Worm (Caenorhabditis elegans) whole organism, L4 larva: ENCODE results near the gene ttr-43.

ENCODE experiments used
- F49E8.2 ChIP-seq: sonication (generic microtip); optimal IDR thresholded peaks from 2 replicates; lab custom pipeline; 2016; ENCODE audit warnings: missing compliant biosample characterization, mild to moderate bottlenecking, missing genetic modification characterization, borderline replicate concordance
- R02D3.7 ChIP-seq: fragments of 150-350 bp; sonication (generic microtip); optimal IDR thresholded peaks from 3 replicates; lab custom pipeline; 2014; ENCODE audit warnings: missing biosample characterization, missing genetic modification characterization
- T26A8.4 ChIP-seq: fragments of 200-800 bp; sonication (Bioruptor generic); IDR thresholded peaks from 2 replicates; pipeline ENCODE4 v1.3.6; 2022; ENCODE audit warnings: missing genetic modification characterization, missing compliant biosample characterization
- Y48G9A.11 ChIP-seq: fragments of 200-800 bp; sonication (Bioruptor generic); IDR thresholded peaks from 2 replicates; pipeline ENCODE4 v1.3.6; 2022; ENCODE audit warnings: missing genetic modification reagents, missing genetic modification characterization, missing compliant biosample characterization
- Y75B8A.6 ChIP-seq: fragments of 200-800 bp; sonication (Bioruptor generic); IDR thresholded peaks from 2 replicates; pipeline ENCODE4 v1.3.6; 2022; ENCODE audit warnings: missing genetic modification reagents, missing genetic modification characterization, missing compliant biosample characterization
- ZK546.5 ChIP-seq, 2 experiments: sonication (generic microtip); optimal IDR thresholded peaks; 2 replicates each; lab custom pipeline; 2017; ENCODE audit warnings: missing biosample characterization in 2 of 2, missing genetic modification characterization in 2 of 2
- aha-1 ChIP-seq: fragments of 150-350 bp; peaks from one replicate; lab custom pipeline; 2014; ENCODE audit warnings: missing biosample characterization, missing genetic modification characterization
- ceh-28 ChIP-seq: fragments of 150-350 bp; optimal IDR thresholded peaks from 2 replicates; lab custom pipeline; 2014; ENCODE audit warnings: missing biosample characterization, missing genetic modification reagents, missing genetic modification characterization
- ceh-32 ChIP-seq: sonication (generic microtip); optimal IDR thresholded peaks from 2 replicates; lab custom pipeline; 2016; ENCODE audit warnings: mild to moderate bottlenecking, missing genetic modification characterization, missing compliant biosample characterization; ENCODE audit not compliant: poor library complexity
- ceh-62 ChIP-seq: sonication (generic microtip); optimal IDR thresholded peaks from 2 replicates; lab custom pipeline; 2017; ENCODE audit warnings: missing biosample characterization, missing genetic modification characterization
- cey-2 ChIP-seq: sonication (generic microtip); optimal IDR thresholded peaks from 3 replicates; lab custom pipeline; 2017; ENCODE audit warnings: missing genetic modification characterization, mild to moderate bottlenecking, missing compliant biosample characterization, antibody characterized with exemption, borderline replicate concordance; ENCODE audit not compliant: insufficient read depth
- daf-12 ChIP-seq: fragments of 150-350 bp; optimal IDR thresholded peaks from 2 replicates; lab custom pipeline; 2014; ENCODE audit warnings: missing biosample characterization, missing genetic modification reagents, missing genetic modification characterization
- daf-16 ChIP-seq, 3 experiments: sonication (generic microtip); optimal IDR thresholded peaks; 2 replicates each; lab custom pipeline; 2016 to 2017; ENCODE audit warnings: missing genetic modification characterization in 3 of 3, missing genetic modification reagents in 3 of 3, mild to moderate bottlenecking in 2 of 3, missing compliant biosample characterization in 2 of 3, missing biosample characterization in 1 of 3, moderate library complexity in 1 of 3
- dmd-6 ChIP-seq: fragments of 200-800 bp; sonication (Bioruptor generic); IDR thresholded peaks from 2 replicates; pipeline ENCODE4 v1.3.6; 2022; ENCODE audit warnings: missing genetic modification reagents, missing genetic modification characterization, missing compliant biosample characterization
- dmd-8 ChIP-seq: fragments of 200-800 bp; sonication (Bioruptor generic); IDR thresholded peaks from 2 replicates; pipeline ENCODE4 v1.3.6; 2022; ENCODE audit warnings: missing genetic modification characterization, missing compliant biosample characterization
- dve-1 ChIP-seq: sonication (generic microtip); optimal IDR thresholded peaks from 2 replicates; lab custom pipeline; 2017; ENCODE audit warnings: antibody characterized with exemption, mild to moderate bottlenecking, missing genetic modification characterization, missing compliant biosample characterization; ENCODE audit not compliant: insufficient read depth
- egl-43 ChIP-seq: fragments of 200-800 bp; sonication (Bioruptor generic); IDR thresholded peaks from 2 replicates; pipeline ENCODE4 v1.3.6; 2022; ENCODE audit warnings: missing genetic modification reagents, missing genetic modification characterization, missing compliant biosample characterization
- fos-1 ChIP-seq: fragments of 150-350 bp; optimal IDR thresholded peaks from 2 replicates; lab custom pipeline; 2014; ENCODE audit warnings: missing biosample characterization, missing genetic modification characterization
- gei-8 ChIP-seq: fragments of 200-800 bp; sonication (Bioruptor generic); optimal IDR thresholded peaks from 2 replicates; lab custom pipeline; 2018; ENCODE audit warnings: mild to moderate bottlenecking, missing genetic modification characterization, missing compliant biosample characterization
- hlh-11 ChIP-seq: fragments of 200-800 bp; sonication (Bioruptor generic); optimal IDR thresholded peaks from 2 replicates; lab custom pipeline; 2018; ENCODE audit warnings: mild to moderate bottlenecking, missing genetic modification characterization, missing compliant biosample characterization
- hlh-30 ChIP-seq: sonication (generic microtip); optimal IDR thresholded peaks from 2 replicates; lab custom pipeline; 2017; ENCODE audit warnings: antibody characterized with exemption, mild to moderate bottlenecking, missing genetic modification characterization, missing compliant biosample characterization; ENCODE audit not compliant: insufficient read depth
- mdl-1 ChIP-seq, 2 experiments: fragments of 150-350 bp in 1 of 2; sonication (generic microtip) in 1 of 2; optimal IDR thresholded peaks; 2 replicates each; lab custom pipeline; 2014 to 2017; ENCODE audit warnings: missing biosample characterization in 2 of 2, missing genetic modification characterization in 2 of 2
- mep-1 ChIP-seq: fragments of 150-350 bp; sonication (generic microtip); optimal IDR thresholded peaks from 3 replicates; lab custom pipeline; 2014; ENCODE audit warnings: missing biosample characterization, missing genetic modification characterization
- mes-2 ChIP-seq: sonication (generic microtip); optimal IDR thresholded peaks from 2 replicates; lab custom pipeline; 2016; ENCODE audit warnings: missing genotype, mild to moderate bottlenecking, missing genetic modification characterization, missing compliant biosample characterization; ENCODE audit not compliant: poor library complexity, severe bottlenecking
- mxl-3 ChIP-seq: fragments of 200-800 bp; sonication (Bioruptor generic); optimal IDR thresholded peaks from 2 replicates; lab custom pipeline; 2018; ENCODE audit warnings: mild to moderate bottlenecking, missing genetic modification characterization, missing compliant biosample characterization
- nhr-102 ChIP-seq: sonication (generic microtip); optimal IDR thresholded peaks from 2 replicates; lab custom pipeline; 2016; ENCODE audit warnings: mild to moderate bottlenecking, missing genetic modification characterization, moderate library complexity, missing compliant biosample characterization
- nhr-11 ChIP-seq: fragments of 150-350 bp; optimal IDR thresholded peaks from 2 replicates; lab custom pipeline; 2014; ENCODE audit warnings: missing biosample characterization, missing genetic modification characterization
- nhr-237 ChIP-seq: sonication (generic microtip); optimal IDR thresholded peaks from 2 replicates; lab custom pipeline; 2017; ENCODE audit warnings: missing biosample characterization, missing genetic modification characterization
- nhr-25 ChIP-seq: sonication (generic microtip); optimal IDR thresholded peaks from 2 replicates; lab custom pipeline; 2017; ENCODE audit warnings: missing genetic modification characterization, mild to moderate bottlenecking, missing compliant biosample characterization, antibody characterized with exemption, moderate library complexity, borderline replicate concordance; ENCODE audit not compliant: insufficient read depth
- nhr-28 ChIP-seq: fragments of 150-350 bp; optimal IDR thresholded peaks from 2 replicates; lab custom pipeline; 2014; ENCODE audit warnings: missing biosample characterization, missing genetic modification characterization
- nhr-41 ChIP-seq: fragments of 200-800 bp; sonication (Bioruptor generic); IDR thresholded peaks from 2 replicates; pipeline ENCODE4 v1.3.6; 2022; ENCODE audit warnings: missing genetic modification reagents, missing genetic modification characterization, missing compliant biosample characterization
- nhr-48 ChIP-seq: sonication (generic microtip); optimal IDR thresholded peaks from 2 replicates; lab custom pipeline; 2016; ENCODE audit warnings: mild to moderate bottlenecking, missing genetic modification characterization, missing compliant biosample characterization
- nhr-76 ChIP-seq: fragments of 150-350 bp; optimal IDR thresholded peaks from 2 replicates; lab custom pipeline; 2014; ENCODE audit warnings: missing biosample characterization, missing genetic modification characterization
- nhr-77 ChIP-seq: fragments of 150-350 bp; optimal IDR thresholded peaks from 2 replicates; lab custom pipeline; 2014; ENCODE audit warnings: missing biosample characterization, missing genetic modification characterization
- php-3 ChIP-seq: fragments of 200-800 bp; sonication (Bioruptor generic); IDR thresholded peaks from 2 replicates; pipeline ENCODE4 v1.3.6; 2022; ENCODE audit warnings: missing genetic modification reagents, missing genetic modification characterization, missing compliant biosample characterization
- saeg-2 ChIP-seq: fragments of 200-800 bp; sonication (Bioruptor generic); IDR thresholded peaks from 2 replicates; pipeline ENCODE4 v1.3.6; 2022; ENCODE audit warnings: missing genetic modification reagents, missing genetic modification characterization, missing compliant biosample characterization
- skn-1 ChIP-seq: fragments of 150-350 bp; optimal IDR thresholded peaks from 2 replicates; lab custom pipeline; 2014; ENCODE audit warnings: missing biosample characterization, missing genetic modification characterization
- spr-1 ChIP-seq: sonication (generic microtip); optimal IDR thresholded peaks from 2 replicates; lab custom pipeline; 2016; ENCODE audit warnings: mild to moderate bottlenecking, missing genetic modification characterization, missing compliant biosample characterization
- tra-1 ChIP-seq: fragments of 200-800 bp; sonication (Bioruptor generic); IDR thresholded peaks from 2 replicates; pipeline ENCODE4 v1.3.6; 2022; ENCODE audit warnings: missing genetic modification reagents, missing genetic modification characterization, missing compliant biosample characterization
- unc-62 ChIP-seq, 3 experiments: fragments of 150-350 bp in 1 of 3; sonication (generic microtip); optimal IDR thresholded peaks in 2 of 3; peaks in 1 of 3; 1 replicate in 1 of 3; 2 replicates in 2 of 3; lab custom pipeline; 2014 to 2017; ENCODE audit warnings: missing biosample characterization in 3 of 3, missing genetic modification characterization in 3 of 3, missing genetic modification reagents in 3 of 3, missing genotype in 1 of 3
- zfp-3 ChIP-seq: fragments of 200-800 bp; sonication (Bioruptor generic); conservative IDR thresholded peaks from 2 replicates; pipeline ENCODE4 v1.3.6; 2022; ENCODE audit warnings: missing genetic modification reagents, missing genetic modification characterization, missing compliant biosample characterization
- ztf-7 ChIP-seq: fragments of 150-350 bp; optimal IDR thresholded peaks from 2 replicates; lab custom pipeline; 2014; ENCODE audit warnings: missing biosample characterization, missing genetic modification characterization

Gene ttr-43

ce11 chrV:12637238-12637690 is 46.8 kb upstream of the ttr-43 start, which contains the start of gene F56H9.2 (continued):
- peak; percentile 86 for TF ChIP-seq dve-1 (tag; lab: Kevin White, UChicago)
- TF ChIP-seq fos-1 (tag; lab: Kevin White, UChicago) = no peak
- peak; percentile 59 for TF ChIP-seq nhr-77
- TF ChIP-seq egl-43 (GFP tag; lab: Robert Waterston, UW) = no peak
- peak; percentile 49 for TF ChIP-seq cey-2 (tag; lab: Kevin White, UChicago)
- peak; percentile 52 to 55 for TF ChIP-seq daf-16 (GFP tag; optimal IDR thresholded peaks at IDR 0.05; lab: Kevin White, UChicago)
- peak; percentile 94 for TF ChIP-seq daf-16 (tag; optimal IDR thresholded peaks at IDR 0.05; lab: Kevin White, UChicago)
- peak; percentile 76 for TF ChIP-seq gei-8
- TF ChIP-seq nhr-102 (tag; lab: Kevin White, UChicago) = peak; percentile 66
- peak; percentile 67 for TF ChIP-seq nhr-25 (tag; lab: Kevin White, UChicago)
- TF ChIP-seq spr-1 (tag; lab: Kevin White, UChicago) = peak; percentile 16

- TF ChIP-seq hlh-11 (tag; lab: Kevin White, UChicago) = peak; percentile 42
- TF ChIP-seq aha-1 = peak; percentile 32
- peak in 1 of 2 experiments; percentile 20 for TF ChIP-seq mdl-1 (tag; optimal IDR thresholded peaks at IDR 0.05; lab: Kevin White, UChicago)
- TF ChIP-seq Y75B8A.6 (GFP tag; lab: Robert Waterston, UW) = no peak
- TF ChIP-seq T26A8.4 = no peak
- TF ChIP-seq nhr-48 (tag; lab: Kevin White, UChicago) = peak; percentile 13
- peak; percentile 26 for TF ChIP-seq hlh-30 (tag; lab: Kevin White, UChicago)
- TF ChIP-seq gei-8 = no peak
- peak in 1 of 2 experiments; percentile 50 for TF ChIP-seq daf-16 (GFP tag; optimal IDR thresholded peaks at IDR 0.05; lab: Kevin White, UChicago)
- no peak for TF ChIP-seq daf-16 (tag; optimal IDR thresholded peaks at IDR 0.05; lab: Kevin White, UChicago)
- 0 out of 2 replicates have a peak, but pooled peaks have one; percentile 43 for TF ChIP-seq tra-1 (GFP tag; lab: Robert Waterston, UW)
- peak; percentile 1 for TF ChIP-seq mep-1 (tag; lab: Kevin White, UChicago)
- TF ChIP-seq unc-62 (GFP tag; optimal IDR thresholded peaks at IDR 0.05 in 1 of 2; lab: Kevin White, UChicago) = peak in 1 of 2 experiments; percentile 28
- no peak for TF ChIP-seq unc-62 (tag; optimal IDR thresholded peaks at IDR 0.05; lab: Kevin White, UChicago)
- TF ChIP-seq nhr-11 (tag; lab: Kevin White, UChicago) = peak; percentile 35
Measured at ce11 chrV:12636248-12636647, 45.7 kb upstream of the ttr-43 start.

ce11 chrV:12635218-12635617 is 44.7 kb upstream of the ttr-43 start:
- no peak for TF ChIP-seq ceh-32
- TF ChIP-seq zfp-3 = no peak
- TF ChIP-seq dve-1 (tag; lab: Kevin White, UChicago) = peak; percentile 87
- TF ChIP-seq nhr-77 = peak; percentile 76
- no peak for TF ChIP-seq dmd-8 (GFP tag; lab: Robert Waterston, UW)
- TF ChIP-seq hlh-11 (tag; lab: Kevin White, UChicago) = peak; percentile 38
- TF ChIP-seq nhr-76 (tag; lab: Kevin White, UChicago) = no peak
- peak; percentile 86 for TF ChIP-seq nhr-28 (tag; lab: Kevin White, UChicago)
- TF ChIP-seq daf-16 (GFP tag; optimal IDR thresholded peaks at IDR 0.05; lab: Kevin White, UChicago) = no peak
- TF ChIP-seq daf-16 (tag; optimal IDR thresholded peaks at IDR 0.05; lab: Kevin White, UChicago) = peak; percentile 45
- TF ChIP-seq hlh-30 (tag; lab: Kevin White, UChicago) = peak; percentile 86
- peak; percentile 44 for TF ChIP-seq mxl-3 (GFP tag; lab: Kevin White, UChicago)
- TF ChIP-seq saeg-2 = no peak
- no peak for TF ChIP-seq R02D3.7 (tag; lab: Kevin White, UChicago)
- TF ChIP-seq Y48G9A.11 (GFP tag; lab: Robert Waterston, UW) = no peak
- TF ChIP-seq php-3 (GFP tag; lab: Robert Waterston, UW) = peak; percentile 50; the same call in 1 of the 2 replicates
- TF ChIP-seq daf-12 (tag; lab: Kevin White, UChicago) = no peak
- no peak for TF ChIP-seq ztf-7
- no peak for TF ChIP-seq mes-2
- no peak for TF ChIP-seq nhr-41 (GFP tag; lab: Robert Waterston, UW)
- TF ChIP-seq ceh-28 (tag; lab: Kevin White, UChicago) = no peak
- no peak for TF ChIP-seq ceh-62 (tag; lab: Kevin White, UChicago)
- TF ChIP-seq mdl-1 (tag; optimal IDR thresholded peaks at IDR 0.05; lab: Kevin White, UChicago) = peak; percentile 58 to 85
- TF ChIP-seq skn-1 = no peak
- no peak for TF ChIP-seq ZK546.5 (tag; optimal IDR thresholded peaks at IDR 0.05; lab: Kevin White, UChicago)
- TF ChIP-seq aha-1 = peak; percentile 30
- no peak for TF ChIP-seq nhr-237 (tag; lab: Kevin White, UChicago)
- no peak for TF ChIP-seq F49E8.2 (tag; lab: Kevin White, UChicago)
- TF ChIP-seq dmd-6 (GFP tag; lab: Robert Waterston, UW) = peak; percentile 51
